Worm (Caenorhabditis elegans): ENCODE measurements around the gene scl-17.

DNA sequence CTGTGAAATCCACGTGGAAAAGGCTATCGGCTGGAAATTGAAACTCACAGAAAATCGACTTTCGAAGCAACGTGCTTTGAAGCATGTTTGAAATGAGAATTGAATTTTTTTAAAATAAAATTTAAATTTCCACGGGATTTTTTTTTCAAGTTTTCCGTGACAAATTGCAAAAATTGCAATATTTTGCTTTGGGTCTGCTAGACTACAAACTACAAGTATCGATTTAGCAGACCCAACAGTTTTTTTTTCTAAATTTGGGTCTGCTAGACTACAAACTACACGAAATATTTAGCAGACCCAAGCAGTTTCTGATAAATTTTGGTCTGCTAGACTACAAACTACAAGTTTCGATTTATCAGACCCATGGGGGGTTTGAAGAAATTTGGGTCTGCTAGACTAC, 33.6 kb upstream of the scl-17 start, which contains the start of gene Y51H7C.9:
- TF ChIP-seq lsy-12 (tag; optimal IDR thresholded peaks at IDR 0.05), result no peak
- TF ChIP-seq ama-1 (optimal IDR thresholded peaks at IDR 0.05), result no peak
- TF ChIP-seq pqm-1 (tag; optimal IDR thresholded peaks at IDR 0.05), result no peak
- no peak for TF ChIP-seq fkh-2 (tag; optimal IDR thresholded peaks at IDR 0.05)
- TF ChIP-seq nhr-77 (tag; optimal IDR thresholded peaks at IDR 0.05), result no peak
- TF ChIP-seq nhr-12 (tag; optimal IDR thresholded peaks at IDR 0.05), result no peak
- TF ChIP-seq aly-2 (tag; optimal IDR thresholded peaks at IDR 0.05), result no peak
- TF ChIP-seq sea-2 (GFP tag; optimal IDR thresholded peaks at IDR 0.05), result no peak

All from whole organism, L3 larva.